Worm (Caenorhabditis elegans) whole organism, L4/young adult: Measurements from ENCODE around the gene Y37H2C.4.

ENCODE experiments used
- W03F9.2 ChIP-seq: fragments of 150-350 bp; optimal IDR thresholded peaks from 2 replicates; lab custom pipeline; 2014; ENCODE audit warnings: missing biosample characterization, missing genetic modification characterization
- him-1 ChIP-seq: sonication (generic microtip); optimal IDR thresholded peaks from 2 replicates; lab custom pipeline; 2016; ENCODE audit warnings: missing genotype, missing genetic modification reagents, missing genetic modification characterization, missing compliant biosample characterization

DNA sequence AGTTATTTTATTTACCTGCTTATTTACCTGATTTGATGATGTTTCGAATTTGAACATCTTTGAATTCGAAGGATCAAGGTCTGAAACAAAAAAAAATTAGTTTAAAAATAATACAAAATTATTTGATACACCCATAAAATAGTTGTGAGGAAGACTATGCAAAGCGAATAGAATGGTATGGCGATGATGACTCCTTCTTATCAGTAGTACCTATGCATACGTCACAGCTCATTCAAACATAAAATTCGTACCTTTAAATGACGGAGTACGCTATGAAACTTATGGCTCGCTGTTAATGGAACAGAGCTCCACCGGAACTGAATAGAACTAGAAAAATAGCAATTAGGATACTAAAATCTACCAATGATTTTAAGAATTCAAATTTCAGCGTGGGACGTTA lies 18.3 kb upstream of the Y37H2C.4 start, which contains the start of gene R10E8.1:
- TF ChIP-seq him-1 (tag; lab: Kevin White, UChicago) (no peak), W03F9.2 (tag; lab: Kevin White, UChicago) (no peak)
